Fruit fly (Drosophila melanogaster): ENCODE measurements around the gene Nubp2.

- TF ChIP-seq gfzf (GFP tag; optimal IDR thresholded peaks at IDR 0.05), result no peak
- no peak for TF ChIP-seq CrebB (tag; optimal IDR thresholded peaks at IDR 0.05)
- TF ChIP-seq chm (GFP tag; IDR thresholded peaks at IDR 0.05), result no peak
- TF ChIP-seq NC2α (GFP tag; optimal IDR thresholded peaks at IDR 0.05), result no peak
- TF ChIP-seq Xbp1 (GFP tag; optimal IDR thresholded peaks at IDR 0.05), result no peak
- TF ChIP-seq CG16779 (GFP tag; IDR thresholded peaks at IDR 0.05), result no peak
- no peak for TF ChIP-seq Nf-YC (tag; optimal IDR thresholded peaks at IDR 0.05)
- TF ChIP-seq wek (GFP tag; optimal IDR thresholded peaks at IDR 0.05), result no peak
- TF ChIP-seq Hr78 (GFP tag; optimal IDR thresholded peaks at IDR 0.05), result no peak
- TF ChIP-seq fd96Cb (tag; optimal IDR thresholded peaks at IDR 0.05), result no peak
- TF ChIP-seq her (GFP tag; optimal IDR thresholded peaks at IDR 0.05), result no peak
- TF ChIP-seq NK7.1 (GFP tag; optimal IDR thresholded peaks at IDR 0.05), result no peak
- TF ChIP-seq CG10321 (GFP tag; IDR thresholded peaks at IDR 0.05), result no peak
Observed at dm6 chr3L:20498204-20498603, 28.2 kb upstream of the Nubp2 start.

Data from whole organism, embryonic.